Worm (Caenorhabditis elegans) whole organism, midembryonic: ENCODE data around the gene H12D21.9.

Source experiments
- klf-2 ChIP-seq: fragments of 200-800 bp; sonication (Bioruptor generic); conservative IDR thresholded peaks from 2 replicates; pipeline ENCODE4 v1.3.6; 2022; ENCODE audit warnings: missing genetic modification reagents, missing genetic modification characterization, missing compliant biosample characterization
- tab-1 ChIP-seq: fragments of 200-800 bp; sonication (Bioruptor generic); IDR thresholded peaks from 2 replicates; pipeline ENCODE4 v1.3.6; 2022; ENCODE audit warnings: missing genetic modification characterization, missing compliant biosample characterization
- ztf-23 ChIP-seq: fragments of 200-800 bp; sonication (Bioruptor generic); IDR thresholded peaks from 2 replicates; pipeline ENCODE4 v1.3.6; 2022; ENCODE audit warnings: missing genetic modification reagents, missing genetic modification characterization, missing compliant biosample characterization

ce11 chrV:14854261-14854660 is 55.0 kb downstream of the H12D21.9 start:
- TF ChIP-seq tab-1 (no peak), klf-2 (no peak), ztf-23 (GFP tag; lab: Robert Waterston, UW) (no peak)
